Worm (Caenorhabditis elegans) whole organism, L4 larva: ENCODE data around the gene K03H1.11.

ENCODE experiments used
- F26F4.8 ChIP-seq: fragments of 200-800 bp; sonication (Bioruptor generic); conservative IDR thresholded peaks from 2 replicates; pipeline ENCODE4 v1.3.6; 2022; ENCODE audit warnings: missing genetic modification characterization, missing compliant biosample characterization
- F44E2.7 ChIP-seq: fragments of 200-800 bp; sonication (Bioruptor generic); IDR thresholded peaks from 2 replicates; pipeline ENCODE4 v2.1.2; 2022; ENCODE audit warnings: missing genetic modification characterization, missing compliant biosample characterization
- T20F7.1 ChIP-seq: fragments of 200-800 bp; sonication (Bioruptor generic); optimal IDR thresholded peaks from 2 replicates; lab custom pipeline; 2018; ENCODE audit warnings: mild to moderate bottlenecking, missing genetic modification characterization, missing compliant biosample characterization
- Y105C5A.15 ChIP-seq: fragments of 200-800 bp; sonication (Bioruptor generic); IDR thresholded peaks from 2 replicates; pipeline ENCODE4 v1.3.6; 2022; ENCODE audit warnings: missing genetic modification characterization, missing compliant biosample characterization
- Y5F2A.4 ChIP-seq: fragments of 200-800 bp; sonication (Bioruptor generic); optimal IDR thresholded peaks from 2 replicates; lab custom pipeline; 2018; ENCODE audit warnings: mild to moderate bottlenecking, missing genetic modification characterization, missing compliant biosample characterization
- arid-1 ChIP-seq: fragments of 200-800 bp; sonication (Bioruptor generic); conservative IDR thresholded peaks from 2 replicates; pipeline ENCODE4 v1.3.6; 2022; ENCODE audit warnings: missing genetic modification reagents, missing genetic modification characterization, missing compliant biosample characterization
- ceh-28 ChIP-seq: fragments of 150-350 bp; optimal IDR thresholded peaks from 2 replicates; lab custom pipeline; 2014; ENCODE audit warnings: missing biosample characterization, missing genetic modification reagents, missing genetic modification characterization
- ceh-82 ChIP-seq: sonication (generic microtip); optimal IDR thresholded peaks from 2 replicates; lab custom pipeline; 2017; ENCODE audit warnings: missing biosample characterization, missing genetic modification characterization
- daf-12 ChIP-seq: fragments of 150-350 bp; optimal IDR thresholded peaks from 2 replicates; lab custom pipeline; 2014; ENCODE audit warnings: missing biosample characterization, missing genetic modification reagents, missing genetic modification characterization
- daf-16 ChIP-seq, 3 experiments: sonication (generic microtip); optimal IDR thresholded peaks; 2 replicates each; lab custom pipeline; 2016 to 2017; ENCODE audit warnings: missing genetic modification characterization in 3 of 3, missing genetic modification reagents in 3 of 3, mild to moderate bottlenecking in 2 of 3, missing compliant biosample characterization in 2 of 3, missing biosample characterization in 1 of 3, moderate library complexity in 1 of 3
- dpl-1 ChIP-seq: fragments of 150-350 bp; optimal IDR thresholded peaks from 2 replicates; lab custom pipeline; 2014; ENCODE audit warnings: missing biosample characterization, missing genetic modification reagents, missing genetic modification characterization
- duxl-1 ChIP-seq: sonication (generic microtip); optimal IDR thresholded peaks from 2 replicates; lab custom pipeline; 2016; ENCODE audit warnings: mild to moderate bottlenecking, missing genetic modification characterization, moderate library complexity, missing compliant biosample characterization; ENCODE audit not compliant: poor library complexity
- dve-1 ChIP-seq: sonication (generic microtip); optimal IDR thresholded peaks from 2 replicates; lab custom pipeline; 2017; ENCODE audit warnings: antibody characterized with exemption, mild to moderate bottlenecking, missing genetic modification characterization, missing compliant biosample characterization; ENCODE audit not compliant: insufficient read depth
- egl-27 ChIP-seq: sonication (generic microtip); optimal IDR thresholded peaks from 3 replicates; lab custom pipeline; 2017; ENCODE audit warnings: missing biosample characterization, missing genetic modification reagents, missing genetic modification characterization
- fos-1 ChIP-seq: fragments of 150-350 bp; optimal IDR thresholded peaks from 2 replicates; lab custom pipeline; 2014; ENCODE audit warnings: missing biosample characterization, missing genetic modification characterization
- hif-1 ChIP-seq, 2 experiments: sonication (generic microtip); optimal IDR thresholded peaks; 2 replicates each; lab custom pipeline; 2016 to 2017; ENCODE audit warnings: missing compliant biosample characterization in 2 of 2, missing genetic modification characterization in 2 of 2, missing genetic modification reagents in 2 of 2, missing genotype in 2 of 2, mild to moderate bottlenecking in 1 of 2
- hlh-11 ChIP-seq: fragments of 200-800 bp; sonication (Bioruptor generic); optimal IDR thresholded peaks from 2 replicates; lab custom pipeline; 2018; ENCODE audit warnings: mild to moderate bottlenecking, missing genetic modification characterization, missing compliant biosample characterization
- hlh-30 ChIP-seq: sonication (generic microtip); optimal IDR thresholded peaks from 2 replicates; lab custom pipeline; 2017; ENCODE audit warnings: antibody characterized with exemption, mild to moderate bottlenecking, missing genetic modification characterization, missing compliant biosample characterization; ENCODE audit not compliant: insufficient read depth
- hmg-1.1 ChIP-seq: fragments of 200-800 bp; sonication (Bioruptor generic); IDR thresholded peaks from 2 replicates; pipeline ENCODE4 v1.3.6; 2022; ENCODE audit warnings: missing genetic modification reagents, missing genetic modification characterization, missing compliant biosample characterization
- lim-7 ChIP-seq: fragments of 200-800 bp; sonication (Bioruptor generic); IDR thresholded peaks from 2 replicates; pipeline ENCODE4 v1.3.6; 2022; ENCODE audit warnings: missing genetic modification characterization, missing compliant biosample characterization
- lin-13 ChIP-seq: fragments of 150-350 bp; optimal IDR thresholded peaks from 2 replicates; lab custom pipeline; 2014; ENCODE audit warnings: missing biosample characterization, missing genetic modification reagents, missing genetic modification characterization
- lin-15B ChIP-seq: fragments of 150-350 bp; sonication (generic microtip); optimal IDR thresholded peaks from 3 replicates; lab custom pipeline; 2014; ENCODE audit warnings: missing biosample characterization, missing genetic modification characterization
- lin-38 ChIP-seq: fragments of 200-800 bp; sonication (Bioruptor generic); IDR thresholded peaks from 2 replicates; pipeline ENCODE4 v1.3.6; 2022; ENCODE audit warnings: missing genetic modification reagents, missing genetic modification characterization, missing compliant biosample characterization
- lin-39 ChIP-seq: fragments of 150-350 bp; optimal IDR thresholded peaks from 2 replicates; lab custom pipeline; 2014; ENCODE audit warnings: missing biosample characterization, missing genetic modification reagents, missing genetic modification characterization
- lsy-2 ChIP-seq, 2 experiments: fragments of 150-350 bp in 1 of 2; sonication (generic microtip) in 1 of 2; optimal IDR thresholded peaks; 2 replicates each; lab custom pipeline; 2014 to 2017; ENCODE audit warnings: missing biosample characterization in 2 of 2, missing genetic modification characterization in 2 of 2
- madf-5 ChIP-seq, 2 experiments: fragments of 200-800 bp; sonication (Bioruptor generic); IDR thresholded peaks; 2 replicates each; pipeline ENCODE4 v1.3.6; 2022; ENCODE audit warnings: missing compliant biosample characterization in 2 of 2, missing genetic modification characterization in 2 of 2
- mdl-1 ChIP-seq, 2 experiments: fragments of 150-350 bp in 1 of 2; sonication (generic microtip) in 1 of 2; optimal IDR thresholded peaks; 2 replicates each; lab custom pipeline; 2014 to 2017; ENCODE audit warnings: missing biosample characterization in 2 of 2, missing genetic modification characterization in 2 of 2
- mdt-29 ChIP-seq: fragments of 200-800 bp; sonication (Bioruptor generic); IDR thresholded peaks from 2 replicates; pipeline ENCODE4 v1.3.6; 2022; ENCODE audit warnings: missing genetic modification reagents, missing genetic modification characterization, missing compliant biosample characterization
- mep-1 ChIP-seq: fragments of 150-350 bp; sonication (generic microtip); optimal IDR thresholded peaks from 3 replicates; lab custom pipeline; 2014; ENCODE audit warnings: missing biosample characterization, missing genetic modification characterization
- mes-2 ChIP-seq: sonication (generic microtip); optimal IDR thresholded peaks from 2 replicates; lab custom pipeline; 2016; ENCODE audit warnings: missing genotype, mild to moderate bottlenecking, missing genetic modification characterization, missing compliant biosample characterization; ENCODE audit not compliant: poor library complexity, severe bottlenecking
- mxl-3 ChIP-seq: fragments of 200-800 bp; sonication (Bioruptor generic); optimal IDR thresholded peaks from 2 replicates; lab custom pipeline; 2018; ENCODE audit warnings: mild to moderate bottlenecking, missing genetic modification characterization, missing compliant biosample characterization
- nhr-10 ChIP-seq: fragments of 150-350 bp; optimal IDR thresholded peaks from 2 replicates; lab custom pipeline; 2014; ENCODE audit warnings: missing biosample characterization, missing genetic modification characterization
- nhr-11 ChIP-seq: fragments of 150-350 bp; optimal IDR thresholded peaks from 2 replicates; lab custom pipeline; 2014; ENCODE audit warnings: missing biosample characterization, missing genetic modification characterization
- nhr-111 ChIP-seq: fragments of 200-800 bp; sonication (Bioruptor generic); optimal IDR thresholded peaks from 2 replicates; lab custom pipeline; 2018; ENCODE audit warnings: mild to moderate bottlenecking, missing genetic modification characterization, missing compliant biosample characterization
- nhr-237 ChIP-seq: sonication (generic microtip); optimal IDR thresholded peaks from 2 replicates; lab custom pipeline; 2017; ENCODE audit warnings: missing biosample characterization, missing genetic modification characterization
- nhr-28 ChIP-seq: fragments of 150-350 bp; optimal IDR thresholded peaks from 2 replicates; lab custom pipeline; 2014; ENCODE audit warnings: missing biosample characterization, missing genetic modification characterization
- nhr-48 ChIP-seq: sonication (generic microtip); optimal IDR thresholded peaks from 2 replicates; lab custom pipeline; 2016; ENCODE audit warnings: mild to moderate bottlenecking, missing genetic modification characterization, missing compliant biosample characterization
- nhr-6 ChIP-seq: fragments of 150-350 bp; optimal IDR thresholded peaks from 2 replicates; lab custom pipeline; 2014; ENCODE audit warnings: missing biosample characterization, missing genetic modification characterization
- nhr-76 ChIP-seq: fragments of 150-350 bp; optimal IDR thresholded peaks from 2 replicates; lab custom pipeline; 2014; ENCODE audit warnings: missing biosample characterization, missing genetic modification characterization
- pha-4 ChIP-seq, 2 experiments: fragments of 150-350 bp in 1 of 2; fragments of 200-800 bp in 1 of 2; sonication (Bioruptor generic) in 1 of 2; IDR thresholded peaks in 1 of 2; optimal IDR thresholded peaks in 1 of 2; 2 replicates each; pipeline versions ENCODE4 v1.3.6 to Lab custom; 2014 to 2022; ENCODE audit warnings: missing genetic modification characterization in 2 of 2, missing genetic modification reagents in 2 of 2, missing biosample characterization in 1 of 2, missing compliant biosample characterization in 1 of 2
- php-3 ChIP-seq: fragments of 200-800 bp; sonication (Bioruptor generic); IDR thresholded peaks from 2 replicates; pipeline ENCODE4 v1.3.6; 2022; ENCODE audit warnings: missing genetic modification reagents, missing genetic modification characterization, missing compliant biosample characterization
- pqm-1 ChIP-seq: sonication (generic microtip); optimal IDR thresholded peaks from 2 replicates; lab custom pipeline; 2017; ENCODE audit warnings: missing biosample characterization, missing genetic modification characterization
- rbr-2 ChIP-seq: sonication (generic microtip); optimal IDR thresholded peaks from 2 replicates; lab custom pipeline; 2016; ENCODE audit warnings: missing genotype, missing genetic modification characterization, missing compliant biosample characterization
- set-16 ChIP-seq: fragments of 200-800 bp; sonication (Bioruptor generic); IDR thresholded peaks from 2 replicates; pipeline ENCODE4 v1.3.6; 2022; ENCODE audit warnings: missing genetic modification reagents, missing genetic modification characterization, missing compliant biosample characterization
- spr-1 ChIP-seq: sonication (generic microtip); optimal IDR thresholded peaks from 2 replicates; lab custom pipeline; 2016; ENCODE audit warnings: mild to moderate bottlenecking, missing genetic modification characterization, missing compliant biosample characterization
- tra-1 ChIP-seq: fragments of 200-800 bp; sonication (Bioruptor generic); IDR thresholded peaks from 2 replicates; pipeline ENCODE4 v1.3.6; 2022; ENCODE audit warnings: missing genetic modification reagents, missing genetic modification characterization, missing compliant biosample characterization
- unc-39 ChIP-seq: sonication (generic microtip); optimal IDR thresholded peaks from 2 replicates; lab custom pipeline; 2017; ENCODE audit warnings: missing biosample characterization, missing genetic modification characterization
- vab-7 ChIP-seq: fragments of 200-800 bp; sonication (Bioruptor generic); IDR thresholded peaks from 2 replicates; pipeline ENCODE4 v1.3.6; 2022; ENCODE audit warnings: missing genetic modification reagents, missing genetic modification characterization, missing compliant biosample characterization
- zfp-3 ChIP-seq: fragments of 200-800 bp; sonication (Bioruptor generic); conservative IDR thresholded peaks from 2 replicates; pipeline ENCODE4 v1.3.6; 2022; ENCODE audit warnings: missing genetic modification reagents, missing genetic modification characterization, missing compliant biosample characterization
- zip-11 ChIP-seq: fragments of 200-800 bp; sonication (Bioruptor generic); IDR thresholded peaks from 2 replicates; pipeline ENCODE4 v1.3.6; 2022; ENCODE audit warnings: missing genetic modification characterization, missing compliant biosample characterization
- ztf-11 ChIP-seq: fragments of 150-350 bp; optimal IDR thresholded peaks from 2 replicates; lab custom pipeline; 2014; ENCODE audit warnings: missing biosample characterization, missing genetic modification characterization

The K03H1.11 gene

DNA sequence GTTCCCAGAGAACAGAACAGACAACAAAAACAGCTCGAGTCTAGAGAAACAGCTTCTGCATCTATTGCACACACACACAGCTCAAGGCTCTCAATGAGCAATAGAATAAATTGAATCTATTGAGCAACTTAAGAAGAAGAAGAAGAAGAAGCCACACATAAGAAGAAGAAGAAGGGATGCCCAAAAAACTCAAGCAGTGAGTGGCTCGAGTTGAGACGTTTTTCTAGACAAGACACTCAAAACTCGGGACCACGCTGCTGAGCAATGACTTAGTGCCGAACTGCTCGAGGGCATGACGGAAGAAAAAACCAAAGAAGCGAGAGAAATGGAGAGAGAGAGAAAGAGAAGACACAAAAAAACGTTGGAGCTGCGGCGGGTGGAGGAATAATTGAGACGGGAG is 46.5 kb downstream of the K03H1.11 start:
- TF ChIP-seq hlh-30 (peak; percentile 80), dpl-1 (no peak), lsy-2 (tag; optimal IDR thresholded peaks at IDR 0.05; lab: Kevin White, UChicago) (peak in 1 of 2 experiments; percentile 1), arid-1 (GFP tag; lab: Robert Waterston, UW) (no peak), zip-11 (GFP tag; lab: Robert Waterston, UW) (no peak), daf-16 (GFP tag; optimal IDR thresholded peaks at IDR 0.05; lab: Kevin White, UChicago) (no peak), daf-16 (tag; optimal IDR thresholded peaks at IDR 0.05; lab: Kevin White, UChicago) (no peak), lim-7 (GFP tag; lab: Robert Waterston, UW) (no peak), daf-12 (tag; lab: Kevin White, UChicago) (no peak), Y105C5A.15 (no peak), tra-1 (GFP tag; lab: Robert Waterston, UW) (no peak), lin-38 (GFP tag; lab: Robert Waterston, UW) (no peak), Y5F2A.4 (GFP tag; lab: Kevin White, UChicago) (no peak), nhr-6 (tag; lab: Kevin White, UChicago) (no peak), set-16 (GFP tag; lab: Robert Waterston, UW) (0 out of 2 replicates have a peak, but pooled peaks have one; percentile 17), duxl-1 (tag; lab: Kevin White, UChicago) (no peak), nhr-11 (tag; lab: Kevin White, UChicago) (no peak), ceh-28 (tag; lab: Kevin White, UChicago) (no peak), hlh-11 (tag; lab: Kevin White, UChicago) (peak; percentile 19), zfp-3 (GFP tag; lab: Robert Waterston, UW) (no peak), lin-15B (tag; lab: Kevin White, UChicago) (no peak), hif-1 (tag; optimal IDR thresholded peaks at IDR 0.05; lab: Kevin White, UChicago) (peak in 1 of 2 experiments; percentile 11), mdl-1 (tag; optimal IDR thresholded peaks at IDR 0.05; lab: Kevin White, UChicago) (peak in 1 of 2 experiments; percentile 36), ztf-11 (tag; lab: Kevin White, UChicago) (no peak), fos-1 (no peak), madf-5 (GFP tag; IDR thresholded peaks at IDR 0.05; lab: Robert Waterston, UW) (no peak), vab-7 (GFP tag; lab: Robert Waterston, UW) (no peak), dve-1 (tag; lab: Kevin White, UChicago) (no peak), unc-39 (tag; lab: Kevin White, UChicago) (no peak), F44E2.7 (GFP tag; lab: Robert Waterston, UW) (no peak), nhr-76 (tag; lab: Kevin White, UChicago) (no peak), mdt-29 (GFP tag; lab: Robert Waterston, UW) (no peak), php-3 (GFP tag; lab: Robert Waterston, UW) (no peak), ceh-82 (tag; lab: Kevin White, UChicago) (no peak), rbr-2 (tag; lab: Kevin White, UChicago) (peak; percentile 47), spr-1 (no peak), nhr-10 (tag; lab: Kevin White, UChicago) (no peak), nhr-111 (GFP tag; lab: Kevin White, UChicago) (no peak), mes-2 (tag; lab: Kevin White, UChicago) (no peak), mep-1 (tag; lab: Kevin White, UChicago) (peak; percentile 45), lin-13 (GFP tag; lab: Kevin White, UChicago) (no peak), nhr-237 (tag; lab: Kevin White, UChicago) (no peak), T20F7.1 (GFP tag; lab: Kevin White, UChicago) (no peak), nhr-28 (no peak), egl-27 (tag; lab: Kevin White, UChicago) (no peak), hmg-1.1 (GFP tag; lab: Robert Waterston, UW) (0 out of 2 replicates have a peak, but pooled peaks have one; percentile 51), F26F4.8 (GFP tag; lab: Robert Waterston, UW) (no peak), pha-4 (GFP tag; IDR thresholded peaks at IDR 0.05; lab: Robert Waterston, UW) (no peak), pha-4 (tag; optimal IDR thresholded peaks at IDR 0.05; lab: Kevin White, UChicago) (no peak), lin-39 (tag; lab: Kevin White, UChicago) (no peak), pqm-1 (tag; lab: Kevin White, UChicago) (no peak), mxl-3 (no peak), nhr-48 (tag; lab: Kevin White, UChicago) (no peak)
